Fruit fly (Drosophila melanogaster) Kc167 (cell line): ENCODE measurements around the gene Diap1.

ENCODE experiments used
- Myc ChIP-seq: fragments of >200 bp; optimal IDR thresholded peaks from 2 replicates; lab custom pipeline; 2017; ENCODE audit warnings: missing external identifiers
- psq ChIP-seq: fragments of >200 bp; optimal IDR thresholded peaks from 2 replicates; lab custom pipeline; 2017; ENCODE audit warnings: missing external identifiers

- TF ChIP-seq psq (lab: Kevin White, UChicago) = no peak
- TF ChIP-seq Myc (lab: Kevin White, UChicago) = no peak
These were observed 49.2 kb upstream of the Diap1 start, which contains the start of gene IleRS-m for dm6 chr3L:16100059-16100458.
